Fruit fly (Drosophila melanogaster) whole organism, pupa: Measurements from ENCODE around the gene CG12581.
"Not testable (repeated sequence)": the region's sequence is repeated elsewhere in the genome, so short reads cannot be mapped to it uniquely, and the experiment has no call there.

Experiments
- CG10348 ChIP-seq: fragments of 200-800 bp; sonication (Bioruptor generic); IDR thresholded peaks from 2 replicates; pipeline ENCODE4 v1.3.6; 2022; ENCODE audit warnings: missing biosample characterization, missing genetic modification characterization
- CG12605 ChIP-seq: fragments of 200-800 bp; sonication (Bioruptor generic); IDR thresholded peaks from 2 replicates; pipeline ENCODE4 v1.3.6; 2022; ENCODE audit warnings: missing biosample characterization, missing genetic modification characterization
- CG13204 ChIP-seq: fragments of 200-800 bp; sonication (Bioruptor generic); optimal IDR thresholded peaks from 2 replicates; lab custom pipeline; 2018; ENCODE audit warnings: missing biosample characterization, mild to moderate bottlenecking, missing genetic modification characterization, moderate library complexity
- CG14655 ChIP-seq: fragments of 200-800 bp; sonication (Bioruptor generic); optimal IDR thresholded peaks from 3 replicates; lab custom pipeline; 2017; ENCODE audit warnings: mild to moderate bottlenecking, missing biosample characterization, missing genetic modification reagents, missing genetic modification characterization
- CG15710 ChIP-seq: fragments of 200-800 bp; sonication (Bioruptor generic); optimal IDR thresholded peaks from 2 replicates; lab custom pipeline; 2018; ENCODE audit warnings: missing biosample characterization, mild to moderate bottlenecking, missing genetic modification characterization, moderate library complexity
- CG17806 ChIP-seq: fragments of 200-800 bp; sonication (Bioruptor generic); optimal IDR thresholded peaks from 2 replicates; lab custom pipeline; 2018; ENCODE audit warnings: missing biosample characterization, mild to moderate bottlenecking, missing genetic modification characterization, moderate library complexity
- CG32121 ChIP-seq: fragments of 200-800 bp; sonication (Bioruptor generic); IDR thresholded peaks from 2 replicates; pipeline ENCODE4 v1.3.6; 2022; ENCODE audit warnings: missing biosample characterization, missing genetic modification characterization
- CG34367 ChIP-seq: fragments of 200-800 bp; sonication (Bioruptor generic); optimal IDR thresholded peaks from 2 replicates; lab custom pipeline; 2018; ENCODE audit warnings: missing biosample characterization, mild to moderate bottlenecking, missing genetic modification characterization
- CG4496 ChIP-seq: fragments of 200-800 bp; sonication (Bioruptor generic); IDR thresholded peaks from 3 replicates; pipeline ENCODE4 v1.3.6; 2022; ENCODE audit warnings: missing biosample characterization, missing genetic modification characterization
- CG8159 ChIP-seq: fragments of 200-800 bp; sonication (Bioruptor generic); optimal IDR thresholded peaks from 3 replicates; lab custom pipeline; 2018; ENCODE audit warnings: missing biosample characterization, mild to moderate bottlenecking, missing genetic modification characterization, moderate library complexity
- CG8301 ChIP-seq: fragments of 200-800 bp; sonication (Bioruptor generic); optimal IDR thresholded peaks from 2 replicates; lab custom pipeline; 2018; ENCODE audit warnings: missing biosample characterization, mild to moderate bottlenecking, missing genetic modification characterization
- CG9948 ChIP-seq: fragments of 200-800 bp; sonication (Bioruptor generic); optimal IDR thresholded peaks from 2 replicates; lab custom pipeline; 2018; ENCODE audit warnings: missing biosample characterization, mild to moderate bottlenecking, missing genetic modification characterization, moderate library complexity
- D1 ChIP-seq: fragments of 200-800 bp; sonication (Bioruptor generic); optimal IDR thresholded peaks from 2 replicates; lab custom pipeline; 2018; ENCODE audit warnings: missing biosample characterization, mild to moderate bottlenecking, missing genetic modification characterization, moderate library complexity
- EcR ChIP-seq: fragments of 200-800 bp; sonication (Bioruptor generic); optimal IDR thresholded peaks from 3 replicates; lab custom pipeline; 2019; ENCODE audit warnings: missing biosample characterization, missing genetic modification characterization, mild to moderate bottlenecking, moderate library complexity, missing genetic modification reagents
- Ets98B ChIP-seq: fragments of 200-800 bp; sonication (Bioruptor generic); IDR thresholded peaks from 2 replicates; pipeline ENCODE4 v1.3.6; 2022; ENCODE audit warnings: missing biosample characterization, missing genetic modification characterization
- Pif1A ChIP-seq: fragments of 200-800 bp; sonication (Bioruptor generic); optimal IDR thresholded peaks from 3 replicates; lab custom pipeline; 2016; ENCODE audit warnings: missing biosample characterization, missing genetic modification characterization
- Pif1B ChIP-seq: fragments of 200-800 bp; sonication (Bioruptor generic); optimal IDR thresholded peaks from 3 replicates; lab custom pipeline; 2016; ENCODE audit warnings: missing biosample characterization, missing genetic modification characterization
- Snoo ChIP-seq: fragments of 200-800 bp; sonication (Bioruptor generic); optimal IDR thresholded peaks from 3 replicates; lab custom pipeline; 2017; ENCODE audit warnings: missing biosample characterization, mild to moderate bottlenecking, missing genetic modification characterization, inconsistent platforms
- fd96Ca ChIP-seq: fragments of 200-800 bp; sonication (Bioruptor generic); IDR thresholded peaks from 3 replicates; pipeline ENCODE4 v1.3.6; 2022; ENCODE audit warnings: missing biosample characterization, missing genetic modification characterization
- gl ChIP-seq: fragments of 200-800 bp; sonication (Bioruptor generic); optimal IDR thresholded peaks from 2 replicates; lab custom pipeline; 2018; ENCODE audit warnings: missing biosample characterization, mild to moderate bottlenecking, missing genetic modification characterization
- rn ChIP-seq: fragments of 200-800 bp; sonication (Bioruptor generic); IDR thresholded peaks from 2 replicates; pipeline ENCODE4 v1.3.6; 2022; ENCODE audit warnings: missing biosample characterization, missing genetic modification characterization

Gene CG12581

DNA sequence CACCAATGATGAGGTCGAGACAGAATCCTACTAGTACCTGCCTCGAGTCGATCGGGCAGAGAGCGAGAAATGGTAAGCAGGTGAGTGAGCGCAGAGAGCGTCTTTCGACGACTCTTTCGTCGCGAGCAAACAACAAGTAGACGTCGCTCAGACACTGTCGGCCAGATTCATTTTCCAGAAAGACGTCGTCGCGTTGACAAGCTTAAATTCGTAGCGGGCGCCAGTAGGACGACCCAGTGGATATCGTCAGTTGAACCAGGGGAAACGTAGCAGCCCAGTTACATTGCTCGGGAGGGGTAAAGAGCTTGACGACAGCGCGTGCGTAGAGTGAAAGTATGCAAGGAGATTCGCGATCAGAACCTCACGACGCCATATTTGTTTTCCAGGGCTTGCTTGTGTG is at the start of gene CG12581:
Gene CG12581 (plus strand): TSS at position 163 of the 400 bp plus-strand sequence.
- no peak for TF ChIP-seq CG8301 (tag; lab: Kevin White, UChicago)
- TF ChIP-seq CG17806 = no peak
- TF ChIP-seq CG12605 (GFP tag; lab: Robert Waterston, UW) = peak; percentile 47
- peak; percentile 57 for TF ChIP-seq Snoo (tag; lab: Kevin White, UChicago)
- TF ChIP-seq CG4496 = no peak

dm6 chr3R:4126142-4126541 is 48.3 kb upstream of the CG12581 start, which contains the start of gene Gfat1:
TSS of gene Gfat1 (plus strand) at chr3R:4126442.
- TF ChIP-seq Snoo (tag; lab: Kevin White, UChicago); Ets98B (GFP tag; lab: Robert Waterston, UW); EcR (GFP tag; lab: Kevin White, UChicago): not testable (repeated sequence)

DNA sequence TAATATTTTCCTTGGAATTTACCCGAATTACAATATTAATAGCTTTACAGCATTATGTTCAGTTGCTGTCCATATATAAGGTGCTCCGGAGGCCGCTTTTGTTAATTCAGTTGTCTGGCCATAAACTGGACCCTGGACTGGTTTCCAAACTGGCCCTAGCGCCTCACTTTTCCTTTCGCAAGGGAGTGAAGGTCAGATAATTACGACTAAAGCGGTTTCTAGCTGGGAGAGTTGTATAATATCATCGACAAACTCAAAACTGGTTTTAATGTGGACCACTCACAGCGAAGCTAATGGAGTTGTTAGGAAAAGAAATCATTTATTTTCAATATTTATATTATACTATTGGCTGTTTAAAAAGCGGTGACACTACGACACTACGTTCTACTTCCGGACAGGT is 46.9 kb upstream of the CG12581 start:
- no peak for TF ChIP-seq Pif1A (GFP tag; lab: Kevin White, UChicago)
- peak; percentile 42 for TF ChIP-seq EcR (GFP tag; lab: Kevin White, UChicago)

dm6 chr3R:4128337-4128736 is 46.1 kb upstream of the CG12581 start:
- TF ChIP-seq CG13204 (GFP tag; lab: Kevin White, UChicago) = no peak
- TF ChIP-seq Pif1A (GFP tag; lab: Kevin White, UChicago) = no peak
- no peak for TF ChIP-seq D1 (tag; lab: Kevin White, UChicago)
- TF ChIP-seq CG15710 = no peak
- TF ChIP-seq CG8159 (tag; lab: Kevin White, UChicago) = no peak
- no peak for TF ChIP-seq gl (tag; lab: Kevin White, UChicago)

- TF ChIP-seq CG13204 (GFP tag; lab: Kevin White, UChicago) (no peak), Pif1B (no peak), CG32121 (GFP tag; lab: Robert Waterston, UW) (no peak), gl (tag; lab: Kevin White, UChicago) (no peak), Snoo (tag; lab: Kevin White, UChicago) (peak; percentile 28), CG8159 (tag; lab: Kevin White, UChicago) (no peak), EcR (GFP tag; lab: Kevin White, UChicago) (no peak), CG4496 (no peak; the same call in 2 of the 3 replicates), D1 (tag; lab: Kevin White, UChicago) (no peak), Pif1A (GFP tag; lab: Kevin White, UChicago) (peak; percentile 10), CG10348 (GFP tag; lab: Robert Waterston, UW) (no peak), CG34367 (tag; lab: Kevin White, UChicago) (no peak), CG17806 (no peak), CG12605 (GFP tag; lab: Robert Waterston, UW) (no peak), CG14655 (GFP tag; lab: Kevin White, UChicago) (peak; percentile 25), CG8301 (tag; lab: Kevin White, UChicago) (no peak), CG9948 (tag; lab: Kevin White, UChicago) (no peak), rn (GFP tag; lab: Robert Waterston, UW) (no peak), Ets98B (GFP tag; lab: Robert Waterston, UW) (peak; percentile 48), fd96Ca (GFP tag; lab: Robert Waterston, UW) (no peak; the same call in 2 of the 3 replicates), CG15710 (no peak)
Observed at dm6 chr3R:4130281-4130863, 44.1 kb upstream of the CG12581 start.

- TF ChIP-seq CG32121 (GFP tag; lab: Robert Waterston, UW) (no peak), Snoo (tag; lab: Kevin White, UChicago) (no peak), CG8159 (tag; lab: Kevin White, UChicago) (no peak), fd96Ca (GFP tag; lab: Robert Waterston, UW) (no peak), Pif1B (no peak), gl (tag; lab: Kevin White, UChicago) (no peak), CG13204 (GFP tag; lab: Kevin White, UChicago) (no peak), CG15710 (no peak), CG17806 (no peak), CG4496 (no peak), rn (GFP tag; lab: Robert Waterston, UW) (no peak), CG34367 (tag; lab: Kevin White, UChicago) (no peak), EcR (GFP tag; lab: Kevin White, UChicago) (no peak), CG12605 (GFP tag; lab: Robert Waterston, UW) (no peak), Ets98B (GFP tag; lab: Robert Waterston, UW) (no peak), CG10348 (GFP tag; lab: Robert Waterston, UW) (no peak), CG9948 (tag; lab: Kevin White, UChicago) (no peak), CG8301 (tag; lab: Kevin White, UChicago) (no peak)
Observed at dm6 chr3R:4162135-4162534, 12.3 kb upstream of the CG12581 start, which contains the start of gene CG40198. TSS of gene CG40198 (minus strand) at chr3R:4162235.

DNA sequence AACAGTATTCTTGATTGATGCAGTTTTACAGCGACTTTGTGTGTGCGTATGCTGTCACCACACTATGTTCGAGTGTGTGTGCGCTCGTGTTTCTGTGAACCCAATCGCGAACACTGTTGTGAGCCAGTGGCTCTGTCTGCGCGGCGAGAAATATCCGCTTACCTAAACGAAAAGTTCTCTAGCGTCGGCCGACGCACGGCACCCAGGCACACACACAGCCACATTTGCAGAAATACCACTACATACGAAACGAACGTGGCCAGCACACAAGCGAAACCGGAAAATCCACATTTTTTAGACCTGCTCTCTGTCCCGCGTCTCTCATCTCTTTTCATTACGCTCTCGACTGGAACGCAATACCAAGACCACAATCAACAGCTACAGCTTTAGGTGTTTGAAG is 543 bp downstream of the CG12581 start:
- TF ChIP-seq Ets98B (GFP tag; lab: Robert Waterston, UW) = 0 out of 2 replicates have a peak, but pooled peaks have one; percentile 20
- no peak for TF ChIP-seq CG10348 (GFP tag; lab: Robert Waterston, UW)
- peak; percentile 1 for TF ChIP-seq EcR (GFP tag; lab: Kevin White, UChicago)
- TF ChIP-seq CG12605 (GFP tag; lab: Robert Waterston, UW) = 0 out of 2 replicates have a peak, but pooled peaks have one; percentile 11
- no peak for TF ChIP-seq Snoo (tag; lab: Kevin White, UChicago)
